Fruit fly (Drosophila melanogaster) Kc167 (cell line): ENCODE measurements around the gene zld.

ENCODE experiments used
- Myc ChIP-seq: fragments of >200 bp; optimal IDR thresholded peaks from 2 replicates; lab custom pipeline; 2017; ENCODE audit warnings: missing external identifiers
- Sin3A ChIP-seq: fragments of >200 bp; optimal IDR thresholded peaks from 2 replicates; lab custom pipeline; 2018; ENCODE audit warnings: missing external identifiers
- h ChIP-seq: fragments of >200 bp; optimal IDR thresholded peaks from 3 replicates; lab custom pipeline; 2018; ENCODE audit warnings: missing external identifiers
- insv ChIP-seq: fragments of >200 bp; optimal IDR thresholded peaks from 3 replicates; lab custom pipeline; 2018; ENCODE audit warnings: missing external identifiers
- psq ChIP-seq: fragments of >200 bp; optimal IDR thresholded peaks from 2 replicates; lab custom pipeline; 2017; ENCODE audit warnings: missing external identifiers
- ttk ChIP-seq: sonication (Bioruptor generic); optimal IDR thresholded peaks from 2 replicates; lab custom pipeline; 2017; ENCODE audit warnings: missing external identifiers

Gene zld

dm6 chrX:19765490-19766212 lies 17.7 kb downstream of the zld start:
- TF ChIP-seq Sin3A (no peak), insv (lab: Kevin White, UChicago) (no peak), h (lab: Kevin White, UChicago) (no peak), ttk (lab: Kevin White, UChicago) (no peak), Myc (lab: Kevin White, UChicago) (no peak), psq (no peak)

dm6 chrX:19764824-19765489 lies 18.4 kb downstream of the zld start, which contains the start of gene CG12702:
Gene CG12702 (minus strand): TSS chrX:19764874.
- no peak for TF ChIP-seq insv (lab: Kevin White, UChicago)
- no peak for TF ChIP-seq ttk (lab: Kevin White, UChicago)
- TF ChIP-seq psq: no peak
- no peak for TF ChIP-seq Sin3A
- TF ChIP-seq Myc (lab: Kevin White, UChicago): no peak
- TF ChIP-seq h (lab: Kevin White, UChicago): no peak

dm6 chrX:19763440-19764002 lies 19.8 kb downstream of the zld start:
- TF ChIP-seq psq: no peak
- TF ChIP-seq ttk (lab: Kevin White, UChicago): no peak
- no peak for TF ChIP-seq Myc (lab: Kevin White, UChicago)
- TF ChIP-seq Sin3A: no peak
- TF ChIP-seq insv (lab: Kevin White, UChicago): no peak
- no peak for TF ChIP-seq h (lab: Kevin White, UChicago)

dm6 chrX:19762167-19762566 lies 21.2 kb downstream of the zld start:
- TF ChIP-seq psq (no peak), ttk (lab: Kevin White, UChicago) (no peak), insv (lab: Kevin White, UChicago) (no peak), Sin3A (no peak), Myc (lab: Kevin White, UChicago) (no peak), h (lab: Kevin White, UChicago) (no peak)

dm6 chrX:19754705-19755403 lies 28.5 kb downstream of the zld start:
- TF ChIP-seq ttk (lab: Kevin White, UChicago) (no peak), insv (lab: Kevin White, UChicago) (no peak), Myc (lab: Kevin White, UChicago) (no peak), h (lab: Kevin White, UChicago) (no peak), psq (no peak), Sin3A (no peak)

- TF ChIP-seq h (lab: Kevin White, UChicago): no peak
- no peak for TF ChIP-seq psq
- TF ChIP-seq Myc (lab: Kevin White, UChicago): no peak
- TF ChIP-seq ttk (lab: Kevin White, UChicago): no peak
- no peak for TF ChIP-seq Sin3A
- no peak for TF ChIP-seq insv (lab: Kevin White, UChicago)
Measured at dm6 chrX:19754152-19754579, 29.2 kb downstream of the zld start.

dm6 chrX:19753710-19754109 lies 29.6 kb downstream of the zld start:
- no peak for TF ChIP-seq psq
- no peak for TF ChIP-seq h (lab: Kevin White, UChicago)
- no peak for TF ChIP-seq Sin3A
- no peak for TF ChIP-seq Myc (lab: Kevin White, UChicago)
- no peak for TF ChIP-seq ttk (lab: Kevin White, UChicago)

- TF ChIP-seq h (lab: Kevin White, UChicago) (no peak), Myc (lab: Kevin White, UChicago) (no peak), ttk (lab: Kevin White, UChicago) (no peak), insv (lab: Kevin White, UChicago) (no peak), psq (no peak), Sin3A (no peak)
Measured at dm6 chrX:19752344-19752743, 31.0 kb downstream of the zld start.

- TF ChIP-seq Myc (lab: Kevin White, UChicago) (no peak), insv (lab: Kevin White, UChicago) (no peak), Sin3A (no peak), h (lab: Kevin White, UChicago) (no peak), psq (no peak), ttk (lab: Kevin White, UChicago) (no peak)
Measured at dm6 chrX:19750626-19751149, 32.7 kb downstream of the zld start, which contains the start of gene Abcd3. Gene Abcd3 (plus strand): TSS chrX:19750770.

dm6 chrX:19748565-19748964 lies 34.8 kb downstream of the zld start:
- TF ChIP-seq psq (no peak), h (lab: Kevin White, UChicago) (no peak), Myc (lab: Kevin White, UChicago) (no peak)

dm6 chrX:19748014-19748413 lies 35.3 kb downstream of the zld start, which contains the start of gene Alr:
Gene Alr (plus strand): TSS chrX:19748314.
- TF ChIP-seq ttk (lab: Kevin White, UChicago) (no peak), psq (no peak), Sin3A (no peak), Myc (lab: Kevin White, UChicago) (no peak), insv (lab: Kevin White, UChicago) (no peak), h (lab: Kevin White, UChicago) (no peak)
